Fruit fly (Drosophila melanogaster) whole organism, embryonic: ENCODE results near the gene AGO2.

Source experiments
- Adf1 ChIP-seq: fragments of 200-800 bp; sonication (Bioruptor generic); IDR thresholded peaks from 2 replicates; pipeline ENCODE4 v1.3.6; 2022; ENCODE audit warnings: missing biosample characterization, missing genetic modification characterization
- C15 ChIP-seq: fragments of 200-800 bp; sonication (Bioruptor generic); IDR thresholded peaks from 3 replicates; pipeline ENCODE4 v1.3.6; 2022; ENCODE audit warnings: missing biosample characterization, missing genetic modification characterization
- CG10147 ChIP-seq: fragments of 200-800 bp; sonication (Bioruptor generic); optimal IDR thresholded peaks from 2 replicates; lab custom pipeline; 2019; ENCODE audit warnings: missing biosample characterization, mild to moderate bottlenecking, missing genetic modification characterization, moderate library complexity
- CG10565 ChIP-seq: fragments of 200-800 bp; sonication (Bioruptor generic); optimal IDR thresholded peaks from 3 replicates; lab custom pipeline; 2016; ENCODE audit warnings: missing biosample characterization, mild to moderate bottlenecking, missing genetic modification characterization
- CG12219 ChIP-seq: fragments of 200-800 bp; sonication (Bioruptor generic); optimal IDR thresholded peaks from 3 replicates; lab custom pipeline; 2018; ENCODE audit warnings: missing biosample characterization, mild to moderate bottlenecking, missing genetic modification characterization
- CG14050 ChIP-seq: fragments of 200-800 bp; sonication (Bioruptor generic); IDR thresholded peaks from 3 replicates; pipeline ENCODE4 v1.3.6; 2022; ENCODE audit warnings: missing biosample characterization, missing genetic modification characterization
- CG14965 ChIP-seq: fragments of 200-800 bp; sonication (Bioruptor generic); optimal IDR thresholded peaks from 2 replicates; lab custom pipeline; 2016; ENCODE audit warnings: missing biosample characterization, missing genetic modification characterization, borderline replicate concordance
- CG15269 ChIP-seq: fragments of 200-800 bp; sonication (Bioruptor generic); optimal IDR thresholded peaks from 2 replicates; lab custom pipeline; 2018; ENCODE audit warnings: missing biosample characterization, mild to moderate bottlenecking, missing genetic modification characterization, moderate library complexity
- CG15479 ChIP-seq: fragments of 200-800 bp; sonication (Bioruptor generic); optimal IDR thresholded peaks from 3 replicates; lab custom pipeline; 2019; ENCODE audit warnings: missing biosample characterization, mild to moderate bottlenecking, missing genetic modification characterization, moderate library complexity
- CG1603 ChIP-seq: fragments of 200-800 bp; sonication (Bioruptor generic); optimal IDR thresholded peaks from 2 replicates; lab custom pipeline; 2019; ENCODE audit warnings: missing biosample characterization, mild to moderate bottlenecking, missing genetic modification characterization, moderate library complexity
- CG17568 ChIP-seq: fragments of 200-800 bp; sonication (Bioruptor generic); optimal IDR thresholded peaks from 2 replicates; lab custom pipeline; 2018; ENCODE audit warnings: missing biosample characterization, mild to moderate bottlenecking, missing genetic modification characterization, moderate library complexity
- CG2116 ChIP-seq: fragments of 200-800 bp; sonication (Bioruptor generic); optimal IDR thresholded peaks from 3 replicates; lab custom pipeline; 2018; ENCODE audit warnings: missing biosample characterization, mild to moderate bottlenecking, missing genetic modification characterization
- CG30403 ChIP-seq: fragments of 200-800 bp; sonication (Bioruptor generic); optimal IDR thresholded peaks from 3 replicates; lab custom pipeline; 2016; ENCODE audit warnings: missing biosample characterization, missing genetic modification characterization
- CG31388 ChIP-seq: fragments of 200-800 bp; sonication (Bioruptor generic); optimal IDR thresholded peaks from 2 replicates; lab custom pipeline; 2016; ENCODE audit warnings: missing biosample characterization, missing genetic modification characterization
- CG32772 ChIP-seq: fragments of 200-800 bp; sonication (Bioruptor generic); IDR thresholded peaks from 2 replicates; pipeline ENCODE4 v1.3.6; 2022; ENCODE audit warnings: missing biosample characterization, missing genetic modification characterization
- CG4707 ChIP-seq: fragments of 200-800 bp; sonication (Bioruptor generic); optimal IDR thresholded peaks from 2 replicates; lab custom pipeline; 2018; ENCODE audit warnings: missing biosample characterization, mild to moderate bottlenecking, missing genetic modification characterization, moderate library complexity
- CG5953 ChIP-seq: fragments of 200-800 bp; sonication (Bioruptor generic); IDR thresholded peaks from 2 replicates; pipeline ENCODE4 v1.3.6; 2022; ENCODE audit warnings: missing biosample characterization, missing genetic modification characterization
- CG6254 ChIP-seq: fragments of 200-800 bp; sonication (Bioruptor generic); optimal IDR thresholded peaks from 3 replicates; lab custom pipeline; 2017; ENCODE audit warnings: mild to moderate bottlenecking, missing biosample characterization, missing genetic modification reagents, missing genetic modification characterization
- CG6272 ChIP-seq: fragments of 200-800 bp; sonication (Bioruptor generic); IDR thresholded peaks from 2 replicates; pipeline ENCODE4 v1.3.6; 2022; ENCODE audit warnings: missing biosample characterization, missing genetic modification characterization
- CG6683 ChIP-seq: fragments of 200-800 bp; sonication (Bioruptor generic); optimal IDR thresholded peaks from 2 replicates; lab custom pipeline; 2017; ENCODE audit warnings: missing biosample characterization, mild to moderate bottlenecking, missing genetic modification characterization, missing genetic modification reagents
- CG7963 ChIP-seq: fragments of 200-800 bp; sonication (Bioruptor generic); IDR thresholded peaks from 3 replicates; pipeline ENCODE4 v1.3.6; 2022; ENCODE audit warnings: missing biosample characterization, missing genetic modification characterization; ENCODE audit not compliant: partially characterized antibody
- CG8478 ChIP-seq: fragments of >200 bp; optimal IDR thresholded peaks from 2 replicates; lab custom pipeline; 2018
- CG9437 ChIP-seq: fragments of 200-800 bp; sonication (Bioruptor generic); optimal IDR thresholded peaks from 2 replicates; lab custom pipeline; 2018; ENCODE audit warnings: missing biosample characterization, mild to moderate bottlenecking, missing genetic modification characterization
- CG9609 ChIP-seq: fragments of 200-800 bp; sonication (Bioruptor generic); optimal IDR thresholded peaks from 3 replicates; lab custom pipeline; 2016; ENCODE audit warnings: missing biosample characterization, missing genetic modification characterization
- CG9727 ChIP-seq: fragments of 200-800 bp; sonication (Bioruptor generic); optimal IDR thresholded peaks from 3 replicates; lab custom pipeline; 2017; ENCODE audit warnings: missing biosample characterization, mild to moderate bottlenecking, missing genetic modification characterization
- Dbx ChIP-seq: fragments of 200-800 bp; sonication (Bioruptor generic); IDR thresholded peaks from 3 replicates; pipeline ENCODE4 v1.3.6; 2022; ENCODE audit warnings: missing biosample characterization, missing genetic modification characterization
- Fer2 ChIP-seq: fragments of 200-800 bp; sonication (Bioruptor generic); optimal IDR thresholded peaks from 2 replicates; lab custom pipeline; 2018; ENCODE audit warnings: missing biosample characterization, mild to moderate bottlenecking, missing genetic modification characterization, moderate library complexity
- GATAe ChIP-seq: fragments of 200-800 bp; sonication (Bioruptor generic); conservative IDR thresholded peaks from 2 replicates; pipeline ENCODE4 v1.3.6; 2022; ENCODE audit warnings: missing biosample characterization, missing genetic modification characterization
- Gsc ChIP-seq: fragments of 200-800 bp; sonication (Bioruptor generic); IDR thresholded peaks from 2 replicates; pipeline ENCODE4 v1.3.6; 2022; ENCODE audit warnings: missing biosample characterization, missing genetic modification characterization
- HmgZ ChIP-seq: fragments of 200-800 bp; sonication (Bioruptor generic); optimal IDR thresholded peaks from 2 replicates; lab custom pipeline; 2018; ENCODE audit warnings: missing biosample characterization, mild to moderate bottlenecking, missing genetic modification characterization
- Hr3 ChIP-seq: fragments of 200-800 bp; sonication (Bioruptor generic); optimal IDR thresholded peaks from 3 replicates; lab custom pipeline; 2016; ENCODE audit warnings: missing biosample characterization, missing genetic modification characterization
- Hr78 ChIP-seq, 2 experiments: fragments of 200-800 bp in 1 of 2; fragments of >200 bp in 1 of 2; sonication (Bioruptor generic) in 1 of 2; optimal IDR thresholded peaks; 2 replicates each; lab custom pipeline; 2017 to 2019; ENCODE audit warnings: missing biosample characterization in 2 of 2, missing genetic modification characterization in 2 of 2, mild to moderate bottlenecking in 1 of 2, moderate library complexity in 1 of 2
- Meics ChIP-seq: fragments of 200-800 bp; sonication (Bioruptor generic); optimal IDR thresholded peaks from 2 replicates; lab custom pipeline; 2017; ENCODE audit warnings: missing biosample characterization, mild to moderate bottlenecking, missing genetic modification characterization
- Mes4 ChIP-seq: fragments of 200-800 bp; sonication (Bioruptor generic); optimal IDR thresholded peaks from 2 replicates; lab custom pipeline; 2016; ENCODE audit warnings: missing biosample characterization, missing genetic modification characterization
- Side ChIP-seq: fragments of 200-800 bp; sonication (Bioruptor generic); optimal IDR thresholded peaks from 2 replicates; lab custom pipeline; 2016; ENCODE audit warnings: missing biosample characterization, missing genetic modification characterization
- Vsx1 ChIP-seq: fragments of 200-800 bp; sonication (Bioruptor generic); optimal IDR thresholded peaks from 2 replicates; lab custom pipeline; 2017; ENCODE audit warnings: missing biosample characterization, mild to moderate bottlenecking, missing genetic modification characterization, missing genetic modification reagents
- Xrp1 ChIP-seq: fragments of 200-800 bp; sonication (Bioruptor generic); IDR thresholded peaks from 2 replicates; pipeline ENCODE4 v1.3.6; 2022; ENCODE audit warnings: missing biosample characterization, missing genetic modification characterization
- danr ChIP-seq: fragments of 200-800 bp; sonication (Bioruptor generic); IDR thresholded peaks from 2 replicates; pipeline ENCODE4 v1.3.6; 2022; ENCODE audit warnings: missing biosample characterization, missing genetic modification characterization
- dati ChIP-seq: fragments of 200-800 bp; sonication (Bioruptor generic); IDR thresholded peaks from 2 replicates; pipeline ENCODE4 v1.3.6; 2022; ENCODE audit warnings: missing biosample characterization, missing genetic modification characterization
- emc ChIP-seq: fragments of 200-800 bp; sonication (Bioruptor generic); optimal IDR thresholded peaks from 2 replicates; lab custom pipeline; 2016; ENCODE audit warnings: missing biosample characterization, missing genetic modification characterization
- ems ChIP-seq: fragments of 200-800 bp; sonication (Bioruptor generic); optimal IDR thresholded peaks from 3 replicates; lab custom pipeline; 2016; ENCODE audit warnings: missing biosample characterization, missing genetic modification characterization
- ewg ChIP-seq: fragments of 200-800 bp; sonication (Bioruptor generic); optimal IDR thresholded peaks from 3 replicates; lab custom pipeline; 2017; ENCODE audit warnings: mild to moderate bottlenecking, missing biosample characterization, missing genetic modification reagents, missing genetic modification characterization
- exex ChIP-seq: fragments of 200-800 bp; sonication (Bioruptor generic); optimal IDR thresholded peaks from 4 replicates; lab custom pipeline; 2018; ENCODE audit warnings: missing biosample characterization, mild to moderate bottlenecking, missing genetic modification characterization, moderate library complexity
- gcm2 ChIP-seq: fragments of 200-800 bp; sonication (Bioruptor generic); optimal IDR thresholded peaks from 2 replicates; lab custom pipeline; 2016; ENCODE audit warnings: missing biosample characterization, missing genetic modification characterization
- gem ChIP-seq: fragments of 200-800 bp; sonication (Bioruptor generic); optimal IDR thresholded peaks from 2 replicates; lab custom pipeline; 2019; ENCODE audit warnings: missing biosample characterization, mild to moderate bottlenecking, missing genetic modification characterization, moderate library complexity
- kay ChIP-seq: fragments of 200-800 bp; sonication (Bioruptor generic); optimal IDR thresholded peaks from 2 replicates; lab custom pipeline; 2016; ENCODE audit warnings: missing biosample characterization, missing genetic modification characterization
- ken ChIP-seq: fragments of 200-800 bp; sonication (Bioruptor generic); IDR thresholded peaks from 3 replicates; pipeline ENCODE4 v1.3.6; 2022; ENCODE audit warnings: missing biosample characterization, missing genetic modification characterization
- klu ChIP-seq: fragments of 200-800 bp; sonication (Bioruptor generic); IDR thresholded peaks from 2 replicates; pipeline ENCODE4 v1.3.6; 2022; ENCODE audit warnings: missing biosample characterization, missing genetic modification characterization
- tin ChIP-seq: fragments of 200-800 bp; sonication (Bioruptor generic); optimal IDR thresholded peaks from 3 replicates; lab custom pipeline; 2016; ENCODE audit warnings: missing biosample characterization, missing genetic modification characterization
- zfh2 ChIP-seq: fragments of 200-800 bp; sonication (Bioruptor generic); optimal IDR thresholded peaks from 2 replicates; lab custom pipeline; 2016; ENCODE audit warnings: missing biosample characterization, missing genetic modification characterization

Gene AGO2

DNA sequence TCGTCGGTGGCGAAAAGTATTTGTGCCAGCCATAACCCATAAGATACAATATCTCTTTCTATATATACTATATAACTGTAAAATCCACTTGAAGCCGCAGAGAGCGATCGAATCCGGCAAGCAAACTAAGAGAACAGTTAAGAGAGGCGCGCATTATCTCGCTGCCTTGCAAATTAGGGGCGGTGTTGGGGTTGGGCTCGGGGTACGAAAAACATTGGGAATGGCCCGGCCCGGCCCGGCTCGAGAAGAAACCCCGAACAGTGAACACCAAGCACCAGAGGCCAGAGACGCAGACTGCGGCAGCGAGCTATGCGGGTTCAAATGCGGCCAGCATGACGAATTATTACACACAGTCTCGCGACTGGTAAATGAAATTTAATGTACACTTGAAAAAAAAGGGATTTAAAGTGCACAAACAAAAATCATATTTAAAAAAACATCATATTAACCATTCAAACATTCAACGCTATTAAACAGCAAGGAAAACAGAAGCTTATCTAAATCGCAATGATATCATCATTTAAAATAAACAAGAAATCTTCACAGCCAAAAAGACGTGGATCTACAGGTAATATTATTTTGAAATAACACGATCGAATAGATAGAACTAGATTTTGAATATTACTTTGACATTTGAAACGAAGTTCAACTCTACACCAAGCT is 21.4 kb upstream of the AGO2 start (continued):
- TF ChIP-seq CG9437 (GFP tag; lab: Kevin White, UChicago) (peak; percentile 33), gcm2 (GFP tag; lab: Kevin White, UChicago) (no peak), CG30403 (GFP tag; lab: Kevin White, UChicago) (peak; percentile 32), Hr3 (GFP tag; lab: Kevin White, UChicago) (no peak), Adf1 (GFP tag; lab: Robert Waterston, UW) (peak; percentile 76), dati (no peak), ken (GFP tag; lab: Robert Waterston, UW) (no peak), klu (GFP tag; lab: Robert Waterston, UW) (peak; percentile 27; the same call in 1 of the 2 replicates), Mes4 (GFP tag; lab: Kevin White, UChicago) (no peak), ems (GFP tag; lab: Kevin White, UChicago) (no peak), CG31388 (GFP tag; lab: Kevin White, UChicago) (no peak), CG7963 (no peak), CG9727 (GFP tag; lab: Kevin White, UChicago) (peak; percentile 68), Dbx (GFP tag; lab: Robert Waterston, UW) (0 out of 3 replicates have a peak, but pooled peaks have one; percentile 24), Xrp1 (GFP tag; lab: Robert Waterston, UW) (peak; percentile 66), CG9609 (no peak), CG10565 (GFP tag; lab: Kevin White, UChicago) (no peak), danr (GFP tag; lab: Robert Waterston, UW) (0 out of 2 replicates have a peak, but pooled peaks have one; percentile 28), ewg (no peak), Fer2 (tag; lab: Kevin White, UChicago) (no peak), CG5953 (no peak), tin (GFP tag; lab: Kevin White, UChicago) (no peak), CG12219 (no peak), GATAe (GFP tag; lab: Robert Waterston, UW) (no peak), exex (tag; lab: Kevin White, UChicago) (no peak), CG15269 (tag; lab: Kevin White, UChicago) (no peak), C15 (0 out of 3 replicates have a peak, but pooled peaks have one; percentile 39), CG15479 (no peak), Side (peak; percentile 33), CG14965 (GFP tag; lab: Kevin White, UChicago) (no peak), CG32772 (peak; percentile 55; the same call in 1 of the 2 replicates), zfh2 (GFP tag; lab: Kevin White, UChicago) (peak; percentile 22), gem (peak; percentile 39), CG6254 (GFP tag; lab: Kevin White, UChicago) (peak; percentile 25), CG1603 (no peak), Vsx1 (GFP tag; lab: Kevin White, UChicago) (no peak), CG14050 (peak; percentile 9; the same call in 1 of the 3 replicates), Meics (GFP tag; lab: Kevin White, UChicago) (peak; percentile 49), CG4707 (GFP tag; lab: Kevin White, UChicago) (no peak), CG2116 (GFP tag; lab: Kevin White, UChicago) (no peak), emc (no peak), Hr78 (GFP tag; optimal IDR thresholded peaks at IDR 0.05; lab: Kevin White, UChicago) (peak in 1 of 2 experiments; percentile 29), CG8478 (lab: Kevin White, UChicago) (no peak), Gsc (no peak), HmgZ (tag; lab: Kevin White, UChicago) (peak; percentile 2), kay (GFP tag; lab: Kevin White, UChicago) (no peak), CG6683 (GFP tag; lab: Kevin White, UChicago) (no peak), CG17568 (GFP tag; lab: Kevin White, UChicago) (no peak), CG10147 (GFP tag; lab: Kevin White, UChicago) (peak; percentile 32), CG6272 (GFP tag; lab: Robert Waterston, UW) (no peak)
